Worm (Caenorhabditis elegans) whole organism, L2 larva: ENCODE measurements around the gene C15B12.3.

Experiments used
- C34F6.9 ChIP-seq: fragments of 150-350 bp; optimal IDR thresholded peaks from 2 replicates; lab custom pipeline; 2014; ENCODE audit warnings: missing biosample characterization, missing genetic modification characterization
- F13H6.1 ChIP-seq: sonication (generic microtip); optimal IDR thresholded peaks from 2 replicates; lab custom pipeline; 2016; ENCODE audit warnings: missing genetic modification characterization, missing compliant biosample characterization
- R02D3.7 ChIP-seq: fragments of 150-350 bp; optimal IDR thresholded peaks from 2 replicates; lab custom pipeline; 2014; ENCODE audit warnings: missing biosample characterization, missing genetic modification characterization
- alr-1 ChIP-seq: fragments of 150-350 bp; optimal IDR thresholded peaks from 2 replicates; lab custom pipeline; 2014; ENCODE audit warnings: missing biosample characterization, missing genetic modification characterization
- ama-1 ChIP-seq: fragments of 150-350 bp; optimal IDR thresholded peaks from 2 replicates; lab custom pipeline; 2018; ENCODE audit warnings: inconsistent platforms
- egl-27 ChIP-seq: sonication (generic microtip); optimal IDR thresholded peaks from 3 replicates; lab custom pipeline; 2017; ENCODE audit warnings: missing biosample characterization, missing genetic modification reagents, missing genetic modification characterization
- elt-1 ChIP-seq: fragments of 150-350 bp; optimal IDR thresholded peaks from 2 replicates; lab custom pipeline; 2014; ENCODE audit warnings: missing biosample characterization, missing genetic modification characterization
- elt-3 ChIP-seq: sonication (generic microtip); optimal IDR thresholded peaks from 2 replicates; lab custom pipeline; 2017; ENCODE audit warnings: missing biosample characterization, missing genetic modification characterization
- gmeb-1 ChIP-seq: fragments of 150-350 bp; optimal IDR thresholded peaks from 2 replicates; lab custom pipeline; 2014; ENCODE audit warnings: missing biosample characterization, missing genetic modification characterization
- lin-11 ChIP-seq: fragments of 150-350 bp; sonication (generic microtip); optimal IDR thresholded peaks from 2 replicates; lab custom pipeline; 2014; ENCODE audit warnings: missing biosample characterization, missing genetic modification characterization, inconsistent platforms, mixed read lengths
- skn-1 ChIP-seq: sonication (generic microtip); optimal IDR thresholded peaks from 2 replicates; lab custom pipeline; 2017; ENCODE audit warnings: missing biosample characterization, missing genetic modification characterization
- snpc-4 ChIP-seq: fragments of 150-350 bp; optimal IDR thresholded peaks from 2 replicates; lab custom pipeline; 2014; ENCODE audit warnings: missing biosample characterization, missing genetic modification characterization
- unc-39 ChIP-seq: fragments of 150-350 bp; optimal IDR thresholded peaks from 2 replicates; lab custom pipeline; 2014; ENCODE audit warnings: missing biosample characterization, missing genetic modification characterization
- unc-62 ChIP-seq: fragments of 150-350 bp; optimal IDR thresholded peaks from 2 replicates; lab custom pipeline; 2014; ENCODE audit warnings: missing biosample characterization, missing genetic modification reagents, missing genetic modification characterization

DNA sequence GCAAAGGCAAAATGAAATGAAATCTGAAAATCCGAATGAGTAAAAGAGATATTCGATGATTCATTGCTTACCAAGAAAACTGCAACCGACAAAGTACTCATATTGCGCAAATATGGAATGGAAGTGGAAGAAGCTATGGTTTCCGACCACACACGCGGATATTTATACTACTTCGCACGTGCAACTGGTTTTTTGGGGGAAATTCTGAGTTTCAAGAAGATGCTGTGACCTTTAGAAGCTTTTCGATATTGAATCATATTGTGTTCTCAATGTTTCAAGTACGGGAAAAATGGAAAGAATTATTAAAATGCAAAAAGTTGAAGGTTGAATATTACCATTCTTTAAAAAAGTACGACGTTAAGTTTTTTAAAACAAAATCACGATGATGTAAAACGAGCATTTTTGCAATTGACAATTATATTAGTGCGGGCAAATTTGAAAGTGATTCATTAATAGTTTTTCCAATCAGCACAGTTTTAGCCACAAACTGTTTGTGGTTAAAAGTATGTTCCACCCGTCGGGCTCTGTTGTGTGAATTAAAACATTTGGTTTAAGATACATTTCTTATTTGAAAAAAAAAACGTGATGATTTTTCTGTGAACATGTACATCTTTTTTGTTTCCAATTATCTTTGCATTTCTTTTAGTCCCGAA lies 16.4 kb downstream of the C15B12.3 start, which contains the start of the genes grl-6 and K10C2.6:
- no peak for TF ChIP-seq lin-11
- no peak for TF ChIP-seq C34F6.9 (tag; lab: Kevin White, UChicago)
- no peak for TF ChIP-seq gmeb-1 (tag; lab: Kevin White, UChicago)
- no peak for TF ChIP-seq egl-27
- no peak for TF ChIP-seq F13H6.1
- no peak for TF ChIP-seq elt-1 (tag; lab: Kevin White, UChicago)
- TF ChIP-seq R02D3.7 (tag; lab: Kevin White, UChicago): no peak
- TF ChIP-seq unc-62: no peak
- TF ChIP-seq alr-1 (tag; lab: Kevin White, UChicago): no peak
- no peak for TF ChIP-seq elt-3
- no peak for TF ChIP-seq snpc-4 (tag; lab: Kevin White, UChicago)
- TF ChIP-seq unc-39 (tag; lab: Kevin White, UChicago): no peak
- TF ChIP-seq ama-1 (lab: Kevin White, UChicago): no peak
- no peak for TF ChIP-seq skn-1 (tag; lab: Kevin White, UChicago)
